Worm (Caenorhabditis elegans): ENCODE data around the gene C08F8.2.

DNA sequence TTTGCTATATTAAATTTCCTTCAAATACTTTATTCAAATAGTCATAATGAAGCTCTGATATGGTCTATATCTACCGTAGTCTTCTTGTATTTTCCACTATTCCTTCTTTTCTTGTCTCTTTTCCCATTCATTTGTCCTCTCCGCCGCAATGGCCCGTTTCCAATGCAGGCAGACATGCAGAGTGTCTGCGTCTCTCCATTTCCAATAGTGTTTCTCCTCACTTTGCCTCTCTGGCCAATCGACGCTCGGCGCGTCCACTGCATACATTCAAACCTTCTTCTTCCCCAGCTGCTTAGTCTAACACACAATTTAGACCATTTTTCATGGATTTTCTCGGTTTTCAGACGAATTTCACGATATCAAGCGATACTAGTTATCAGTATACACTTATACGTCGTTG is 25.6 kb upstream of the C08F8.2 start:
- no peak for TF ChIP-seq ama-1 (optimal IDR thresholded peaks at IDR 0.05)
- no peak for TF ChIP-seq ama-1 (GFP tag; optimal IDR thresholded peaks at IDR 0.05)
- no peak for TF ChIP-seq ccch-3 (GFP tag; optimal IDR thresholded peaks at IDR 0.05)
- TF ChIP-seq nhr-179 (tag; optimal IDR thresholded peaks at IDR 0.05): no peak
- no peak for TF ChIP-seq nhr-90 (tag; optimal IDR thresholded peaks at IDR 0.05)
- no peak for TF ChIP-seq zfh-2 (GFP tag; conservative IDR thresholded peaks at IDR 0.05)
- no peak for TF ChIP-seq B0035.1 (tag; optimal IDR thresholded peaks at IDR 0.05)
